Fruit fly (Drosophila melanogaster) whole organism, embryonic: ENCODE data around the gene SC35.

Experiments
- Asciz ChIP-seq: fragments of 200-800 bp; sonication (Bioruptor generic); optimal IDR thresholded peaks from 2 replicates; lab custom pipeline; 2017; ENCODE audit warnings: missing biosample characterization, mild to moderate bottlenecking, missing genetic modification characterization, missing genetic modification reagents
- Atf3 ChIP-seq: fragments of 200-800 bp; sonication (Bioruptor generic); optimal IDR thresholded peaks from 3 replicates; lab custom pipeline; 2016; ENCODE audit warnings: missing biosample characterization, missing genetic modification characterization
- B-H2 ChIP-seq: fragments of 200-800 bp; sonication (Bioruptor generic); optimal IDR thresholded peaks from 2 replicates; lab custom pipeline; 2018; ENCODE audit warnings: missing biosample characterization, mild to moderate bottlenecking, missing genetic modification characterization
- CG10274 ChIP-seq: fragments of 200-800 bp; sonication (Bioruptor generic); optimal IDR thresholded peaks from 3 replicates; lab custom pipeline; 2017; ENCODE audit warnings: missing biosample characterization, mild to moderate bottlenecking, missing genetic modification characterization
- CG10565 ChIP-seq: fragments of 200-800 bp; sonication (Bioruptor generic); optimal IDR thresholded peaks from 3 replicates; lab custom pipeline; 2016; ENCODE audit warnings: missing biosample characterization, mild to moderate bottlenecking, missing genetic modification characterization
- CG11456 ChIP-seq: fragments of 200-800 bp; sonication (Bioruptor generic); IDR thresholded peaks from 3 replicates; pipeline ENCODE4 v1.3.6; 2022; ENCODE audit warnings: missing biosample characterization, missing genetic modification characterization
- CG11504 ChIP-seq: fragments of 200-800 bp; sonication (Bioruptor generic); optimal IDR thresholded peaks from 3 replicates; lab custom pipeline; 2019; ENCODE audit warnings: missing biosample characterization, mild to moderate bottlenecking, missing genetic modification characterization, moderate library complexity
- CG13775 ChIP-seq: fragments of 200-800 bp; sonication (Bioruptor generic); optimal IDR thresholded peaks from 3 replicates; lab custom pipeline; 2017; ENCODE audit warnings: missing biosample characterization, mild to moderate bottlenecking, missing genetic modification characterization
- CG14860 ChIP-seq: fragments of 200-800 bp; sonication (Bioruptor generic); IDR thresholded peaks from 3 replicates; pipeline ENCODE4 v1.3.6; 2022; ENCODE audit warnings: missing biosample characterization, missing genetic modification characterization; ENCODE audit not compliant: partially characterized antibody
- CG1603 ChIP-seq: fragments of 200-800 bp; sonication (Bioruptor generic); optimal IDR thresholded peaks from 2 replicates; lab custom pipeline; 2019; ENCODE audit warnings: missing biosample characterization, mild to moderate bottlenecking, missing genetic modification characterization, moderate library complexity
- CG17802 ChIP-seq: fragments of 200-800 bp; sonication (Bioruptor generic); optimal IDR thresholded peaks from 2 replicates; lab custom pipeline; 2018; ENCODE audit warnings: missing biosample characterization, mild to moderate bottlenecking, missing genetic modification characterization, moderate library complexity
- CG18262 ChIP-seq: fragments of 200-800 bp; optimal IDR thresholded peaks from 3 replicates; lab custom pipeline; 2019; ENCODE audit warnings: missing biosample characterization, mild to moderate bottlenecking, missing genetic modification characterization, moderate library complexity
- CG18764 ChIP-seq: fragments of 200-800 bp; sonication (Bioruptor generic); optimal IDR thresholded peaks from 3 replicates; lab custom pipeline; 2016; ENCODE audit warnings: missing biosample characterization, missing genetic modification characterization
- CG2199 ChIP-seq: fragments of 200-800 bp; sonication (Bioruptor generic); IDR thresholded peaks from 3 replicates; pipeline ENCODE4 v1.3.6; 2022; ENCODE audit warnings: missing biosample characterization, missing genetic modification characterization
- CG2678 ChIP-seq: fragments of 200-800 bp; sonication (Bioruptor generic); optimal IDR thresholded peaks from 3 replicates; lab custom pipeline; 2019; ENCODE audit warnings: missing biosample characterization, mild to moderate bottlenecking, missing genetic modification characterization, moderate library complexity
- CG30020 ChIP-seq: fragments of 200-800 bp; optimal IDR thresholded peaks from 2 replicates; lab custom pipeline; 2019; ENCODE audit warnings: missing biosample characterization, mild to moderate bottlenecking, missing genetic modification characterization, moderate library complexity
- CG31224 ChIP-seq: fragments of 200-800 bp; sonication (Bioruptor generic); IDR thresholded peaks from 2 replicates; pipeline ENCODE4 v1.3.6; 2022; ENCODE audit warnings: missing biosample characterization, missing genetic modification characterization
- CG33213 ChIP-seq: fragments of 200-800 bp; sonication (Bioruptor generic); optimal IDR thresholded peaks from 3 replicates; lab custom pipeline; 2016; ENCODE audit warnings: missing biosample characterization, missing genetic modification characterization
- CG4617 ChIP-seq: fragments of 200-800 bp; sonication (Bioruptor generic); optimal IDR thresholded peaks from 3 replicates; lab custom pipeline; 2016; ENCODE audit warnings: missing biosample characterization, missing genetic modification characterization, borderline replicate concordance
- CG6175 ChIP-seq: fragments of 200-800 bp; sonication (Bioruptor generic); IDR thresholded peaks from 3 replicates; pipeline ENCODE4 v1.3.6; 2022; ENCODE audit warnings: missing biosample characterization, missing genetic modification characterization
- CG6654 ChIP-seq: fragments of 200-800 bp; sonication (Bioruptor generic); optimal IDR thresholded peaks from 2 replicates; lab custom pipeline; 2017; ENCODE audit warnings: missing biosample characterization, mild to moderate bottlenecking, missing genetic modification characterization
- CG7839 ChIP-seq: fragments of 200-800 bp; sonication (Bioruptor generic); optimal IDR thresholded peaks from 3 replicates; lab custom pipeline; 2018; ENCODE audit warnings: missing biosample characterization, mild to moderate bottlenecking, missing genetic modification characterization, moderate library complexity
- CG8924 ChIP-seq: fragments of 200-800 bp; optimal IDR thresholded peaks from 3 replicates; lab custom pipeline; 2019; ENCODE audit warnings: missing biosample characterization, mild to moderate bottlenecking, missing genetic modification characterization, moderate library complexity
- CG9797 ChIP-seq: fragments of 200-800 bp; sonication (Bioruptor generic); optimal IDR thresholded peaks from 3 replicates; lab custom pipeline; 2018; ENCODE audit warnings: missing biosample characterization, mild to moderate bottlenecking, missing genetic modification characterization
- Dp ChIP-seq: fragments of 200-800 bp; sonication (Bioruptor generic); optimal IDR thresholded peaks from 2 replicates; lab custom pipeline; 2018; ENCODE audit warnings: missing biosample characterization, mild to moderate bottlenecking, missing genetic modification characterization, moderate library complexity
- Ets97D ChIP-seq: fragments of 200-800 bp; sonication (Bioruptor generic); optimal IDR thresholded peaks from 3 replicates; lab custom pipeline; 2016; ENCODE audit warnings: missing biosample characterization, missing genetic modification characterization
- Mrtf ChIP-seq: fragments of 200-800 bp; sonication (Bioruptor generic); IDR thresholded peaks from 3 replicates; pipeline ENCODE4 v1.3.6; 2022; ENCODE audit warnings: missing biosample characterization, missing genetic modification characterization
- NC2α ChIP-seq: fragments of 200-800 bp; sonication (Bioruptor generic); optimal IDR thresholded peaks from 2 replicates; lab custom pipeline; 2016; ENCODE audit warnings: missing biosample characterization, missing genetic modification characterization
- Nf-YB ChIP-seq: fragments of 200-800 bp; sonication (Bioruptor generic); optimal IDR thresholded peaks from 3 replicates; lab custom pipeline; 2019; ENCODE audit warnings: missing biosample characterization, mild to moderate bottlenecking, missing genetic modification characterization, moderate library complexity
- Oaz ChIP-seq: fragments of 200-800 bp; sonication (Bioruptor generic); IDR thresholded peaks from 2 replicates; pipeline ENCODE4 v1.3.6; 2022; ENCODE audit warnings: missing biosample characterization, missing genetic modification characterization
- Rfx ChIP-seq: fragments of 200-800 bp; sonication (Bioruptor generic); IDR thresholded peaks from 2 replicates; pipeline ENCODE4 v1.3.6; 2022; ENCODE audit warnings: missing biosample characterization, missing genetic modification characterization
- Ssrp ChIP-seq: fragments of 200-800 bp; sonication (Bioruptor generic); optimal IDR thresholded peaks from 2 replicates; lab custom pipeline; 2018; ENCODE audit warnings: missing biosample characterization, mild to moderate bottlenecking, missing genetic modification characterization, moderate library complexity
- Tbp ChIP-seq: fragments of >200 bp; optimal IDR thresholded peaks from 2 replicates; lab custom pipeline; 2018; ENCODE audit warnings: missing biosample characterization, missing genetic modification characterization
- Xbp1 ChIP-seq: fragments of 200-800 bp; sonication (Bioruptor generic); optimal IDR thresholded peaks from 3 replicates; lab custom pipeline; 2016; ENCODE audit warnings: missing biosample characterization, mild to moderate bottlenecking, missing genetic modification characterization
- ara ChIP-seq: fragments of 200-800 bp; sonication (Bioruptor generic); IDR thresholded peaks from 2 replicates; pipeline ENCODE4 v1.3.6; 2022; ENCODE audit warnings: missing biosample characterization, missing genetic modification characterization
- ci ChIP-seq: fragments of 200-800 bp; sonication (Bioruptor generic); IDR thresholded peaks from 3 replicates; pipeline ENCODE4 v1.3.6; 2022; ENCODE audit warnings: missing biosample characterization, missing genetic modification characterization
- disco-r ChIP-seq: fragments of 200-800 bp; sonication (Bioruptor generic); optimal IDR thresholded peaks from 2 replicates; lab custom pipeline; 2016; ENCODE audit warnings: missing biosample characterization, missing genetic modification characterization
- dmrt99B ChIP-seq: fragments of 200-800 bp; sonication (Bioruptor generic); optimal IDR thresholded peaks from 2 replicates; lab custom pipeline; 2018; ENCODE audit warnings: missing biosample characterization, mild to moderate bottlenecking, missing genetic modification characterization, moderate library complexity
- gro ChIP-seq: fragments of 200-800 bp; sonication (Bioruptor generic); optimal IDR thresholded peaks from 2 replicates; lab custom pipeline; 2016; ENCODE audit warnings: missing biosample characterization, missing genetic modification characterization
- h ChIP-seq: fragments of >200 bp; optimal IDR thresholded peaks from 2 replicates; lab custom pipeline; 2017
- ham ChIP-seq: fragments of 200-800 bp; sonication (Bioruptor generic); IDR thresholded peaks from 2 replicates; pipeline ENCODE4 v1.3.6; 2022; ENCODE audit warnings: missing biosample characterization, missing genetic modification characterization
- hkb ChIP-seq, 2 experiments: fragments of 200-800 bp in 1 of 2; fragments of >200 bp in 1 of 2; sonication (Bioruptor generic) in 1 of 2; IDR thresholded peaks in 1 of 2; optimal IDR thresholded peaks in 1 of 2; 2 replicates each; pipeline versions ENCODE4 v1.3.6 to Lab custom; 2017 to 2022; ENCODE audit warnings: missing biosample characterization in 1 of 2, missing genetic modification characterization in 1 of 2
- jigr1 ChIP-seq: fragments of 200-800 bp; sonication (Bioruptor generic); IDR thresholded peaks from 3 replicates; pipeline ENCODE4 v1.3.6; 2022; ENCODE audit warnings: missing biosample characterization, missing genetic modification characterization
- lola ChIP-seq, 3 experiments: fragments of >200 bp in 2 of 3; fragments of 200-800 bp in 1 of 3; sonication (Bioruptor generic) in 1 of 3; optimal IDR thresholded peaks; 2 replicates each; lab custom pipeline; 2017 to 2019; ENCODE audit warnings: missing biosample characterization in 3 of 3, missing genetic modification characterization in 3 of 3, mild to moderate bottlenecking in 1 of 3, moderate library complexity in 1 of 3
- nau ChIP-seq: fragments of 200-800 bp; sonication (Bioruptor generic); optimal IDR thresholded peaks from 3 replicates; lab custom pipeline; 2017; ENCODE audit warnings: missing biosample characterization, mild to moderate bottlenecking, missing genetic modification characterization, missing genetic modification reagents
- seq ChIP-seq: fragments of 200-800 bp; sonication (Bioruptor generic); IDR thresholded peaks from 2 replicates; pipeline ENCODE4 v1.3.6; 2022; ENCODE audit warnings: missing biosample characterization, missing genetic modification characterization
- sisA ChIP-seq: fragments of 200-800 bp; sonication (Bioruptor generic); IDR thresholded peaks from 2 replicates; pipeline ENCODE4 v1.3.6; 2022; ENCODE audit warnings: missing biosample characterization, missing genetic modification characterization
- sug ChIP-seq: fragments of 200-800 bp; optimal IDR thresholded peaks from 2 replicates; lab custom pipeline; 2019; ENCODE audit warnings: missing biosample characterization, mild to moderate bottlenecking, missing genetic modification characterization, moderate library complexity

SC35 gene

dm6 chr2L:12433712-12434534 lies 542 bp downstream of the SC35 start, which contains the start of gene eRF3 (continued):
- TF ChIP-seq nau (no peak), CG7839 (tag; lab: Kevin White, UChicago) (peak; percentile 89), CG8924 (tag; lab: Kevin White, UChicago) (peak; percentile 90), CG31224 (GFP tag; lab: Robert Waterston, UW) (peak; percentile 53), CG11456 (GFP tag; lab: Robert Waterston, UW) (peak; percentile 78), hkb (optimal IDR thresholded peaks at IDR 0.05; lab: Kevin White, UChicago) (no peak), hkb (GFP tag; IDR thresholded peaks at IDR 0.05; lab: Robert Waterston, UW) (peak; percentile 66), CG18764 (GFP tag; lab: Kevin White, UChicago) (peak; percentile 97), CG13775 (GFP tag; lab: Kevin White, UChicago) (peak; percentile 88), lola (GFP tag; optimal IDR thresholded peaks at IDR 0.05; lab: Kevin White, UChicago) (peak in 1 of 3 experiments; percentile 88), Asciz (GFP tag; lab: Kevin White, UChicago) (no peak), dmrt99B (tag; lab: Kevin White, UChicago) (peak; percentile 83), CG10565 (GFP tag; lab: Kevin White, UChicago) (no peak), Ets97D (GFP tag; lab: Kevin White, UChicago) (no peak), CG4617 (GFP tag; lab: Kevin White, UChicago) (no peak), CG9797 (no peak), Mrtf (GFP tag; lab: Robert Waterston, UW) (peak; percentile 64; the same call in 2 of the 3 replicates), CG2678 (tag; lab: Kevin White, UChicago) (peak; percentile 90), Rfx (peak; percentile 81), Oaz (GFP tag; lab: Robert Waterston, UW) (0 out of 2 replicates have a peak, but pooled peaks have one; percentile 45), NC2α (GFP tag; lab: Kevin White, UChicago) (no peak), CG17802 (tag; lab: Kevin White, UChicago) (no peak), Xbp1 (GFP tag; lab: Kevin White, UChicago) (peak; percentile 78), CG11504 (tag; lab: Kevin White, UChicago) (peak; percentile 88), CG2199 (GFP tag; lab: Robert Waterston, UW) (no peak), Nf-YB (peak; percentile 55), gro (GFP tag; lab: Kevin White, UChicago) (no peak), ara (GFP tag; lab: Robert Waterston, UW) (peak; percentile 39; the same call in 1 of the 2 replicates), ci (peak; percentile 64), Atf3 (GFP tag; lab: Kevin White, UChicago) (no peak), jigr1 (GFP tag; lab: Robert Waterston, UW) (no peak), CG6654 (GFP tag; lab: Kevin White, UChicago) (no peak), sug (tag; lab: Kevin White, UChicago) (peak; percentile 76), CG6175 (no peak; the same call in 2 of the 3 replicates), Ssrp (tag; lab: Kevin White, UChicago) (peak; percentile 86), CG18262 (tag; lab: Kevin White, UChicago) (peak; percentile 91), sisA (peak; percentile 77), ham (GFP tag; lab: Robert Waterston, UW) (0 out of 2 replicates have a peak, but pooled peaks have one; percentile 25), Dp (GFP tag; lab: Kevin White, UChicago) (no peak), B-H2 (GFP tag; lab: Kevin White, UChicago) (peak; percentile 81), h (lab: Kevin White, UChicago) (no peak), CG33213 (GFP tag; lab: Kevin White, UChicago) (no peak), seq (GFP tag; lab: Robert Waterston, UW) (peak; percentile 21; the same call in 1 of the 2 replicates), CG14860 (GFP tag; lab: Robert Waterston, UW) (no peak; the same call in 1 of the 3 replicates), disco-r (no peak), CG1603 (peak; percentile 60), Tbp (GFP tag; lab: Kevin White, UChicago) (no peak), CG30020 (tag; lab: Kevin White, UChicago) (peak; percentile 92), CG10274 (no peak)
